Worm (Caenorhabditis elegans) whole organism, early embryonic: ENCODE measurements around the gene F28F8.9.

Experiments
- ceh-36 ChIP-seq: sonication (generic microtip); optimal IDR thresholded peaks from 2 replicates; lab custom pipeline; 2016; ENCODE audit warnings: missing genetic modification characterization, inconsistent platforms, missing compliant biosample characterization
- hmg-4 ChIP-seq: fragments of 200-800 bp; sonication (Bioruptor generic); optimal IDR thresholded peaks from 2 replicates; lab custom pipeline; 2018; ENCODE audit warnings: mild to moderate bottlenecking, missing genetic modification characterization, missing compliant biosample characterization

DNA sequence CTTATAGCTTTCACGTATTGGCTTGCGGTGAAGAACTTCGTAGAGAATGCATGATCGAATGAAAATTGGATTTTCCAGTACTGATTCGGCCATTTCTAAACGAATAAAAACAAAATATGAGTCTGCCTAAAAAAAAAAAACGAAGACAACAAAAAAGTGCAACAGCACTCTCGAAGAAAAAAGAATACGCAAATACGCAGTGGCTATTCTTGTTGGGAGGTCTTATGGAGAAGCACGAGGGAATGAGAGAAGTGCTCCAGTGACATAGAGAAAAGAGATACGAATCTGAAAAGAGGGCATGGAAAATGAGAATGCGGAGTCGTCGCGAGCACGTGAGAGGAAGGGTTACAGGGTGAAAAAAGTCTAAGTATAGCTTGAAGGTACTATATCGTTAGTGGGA, 23.8 kb upstream of the F28F8.9 start, which contains the start of gene fbxa-152:
- TF ChIP-seq ceh-36 (tag; lab: Kevin White, UChicago) (no peak), hmg-4 (GFP tag; lab: Kevin White, UChicago) (no peak)
